Worm (Caenorhabditis elegans) whole organism, late embryonic: ENCODE results near the gene ZK1086.2.

ENCODE experiments used
- F13H6.1 ChIP-seq: sonication (generic microtip); optimal IDR thresholded peaks from 2 replicates; lab custom pipeline; 2016; ENCODE audit warnings: missing genetic modification characterization, missing compliant biosample characterization
- ceh-14 ChIP-seq: sonication (generic microtip); optimal IDR thresholded peaks from 2 replicates; lab custom pipeline; 2016; ENCODE audit warnings: missing genotype, missing genetic modification characterization, missing compliant biosample characterization
- ceh-18 ChIP-seq: sonication (generic microtip); optimal IDR thresholded peaks from 2 replicates; lab custom pipeline; 2016; ENCODE audit warnings: missing genetic modification characterization, missing compliant biosample characterization
- ceh-34 ChIP-seq: sonication (generic microtip); optimal IDR thresholded peaks from 2 replicates; lab custom pipeline; 2016; ENCODE audit warnings: mild to moderate bottlenecking, missing genetic modification characterization, missing compliant biosample characterization
- ceh-9 ChIP-seq: sonication (generic microtip); optimal IDR thresholded peaks from 2 replicates; lab custom pipeline; 2016; ENCODE audit warnings: mild to moderate bottlenecking, missing genetic modification characterization, inconsistent platforms, missing compliant biosample characterization
- ets-4 ChIP-seq: sonication (generic microtip); optimal IDR thresholded peaks from 2 replicates; lab custom pipeline; 2016; ENCODE audit warnings: missing genetic modification characterization, missing compliant biosample characterization
- hlh-13 ChIP-seq: fragments of 200-800 bp; sonication (Bioruptor generic); optimal IDR thresholded peaks from 2 replicates; lab custom pipeline; 2018; ENCODE audit warnings: mild to moderate bottlenecking, missing genetic modification characterization, missing compliant biosample characterization
- hlh-8 ChIP-seq: sonication (generic microtip); optimal IDR thresholded peaks from 2 replicates; lab custom pipeline; 2016; ENCODE audit warnings: missing genotype, missing genetic modification characterization, missing compliant biosample characterization
- madf-2 ChIP-seq: sonication (generic microtip); optimal IDR thresholded peaks from 2 replicates; lab custom pipeline; 2017; ENCODE audit warnings: missing genetic modification characterization, missing compliant biosample characterization
- nfya-1 ChIP-seq: sonication (generic microtip); optimal IDR thresholded peaks from 2 replicates; lab custom pipeline; 2017; ENCODE audit warnings: missing genetic modification characterization, mild to moderate bottlenecking, missing compliant biosample characterization, antibody characterized with exemption, moderate library complexity
- npax-4 ChIP-seq: sonication (generic microtip); optimal IDR thresholded peaks from 2 replicates; lab custom pipeline; 2016; ENCODE audit warnings: missing genetic modification characterization, missing compliant biosample characterization
- pax-1 ChIP-seq: fragments of 150-350 bp; optimal IDR thresholded peaks from 2 replicates; lab custom pipeline; 2014; ENCODE audit warnings: missing biosample characterization, missing genetic modification characterization
- pha-2 ChIP-seq: sonication (generic microtip); optimal IDR thresholded peaks from 2 replicates; lab custom pipeline; 2017; ENCODE audit warnings: mild to moderate bottlenecking, missing genetic modification characterization, missing compliant biosample characterization
- pha-4 ChIP-seq: fragments of 150-350 bp; optimal IDR thresholded peaks from 2 replicates; lab custom pipeline; 2018; ENCODE audit warnings: missing biosample characterization, missing genetic modification reagents, missing genetic modification characterization
- sox-2 ChIP-seq: fragments of 200-800 bp; sonication (Bioruptor generic); IDR thresholded peaks from 2 replicates; pipeline ENCODE4 v1.3.6; 2022; ENCODE audit warnings: missing genetic modification reagents, missing genetic modification characterization, missing compliant biosample characterization
- ttx-3 ChIP-seq: sonication (generic microtip); optimal IDR thresholded peaks from 2 replicates; lab custom pipeline; 2016; ENCODE audit warnings: missing genetic modification reagents, missing genetic modification characterization, missing compliant biosample characterization
- ztf-16 ChIP-seq: sonication (generic microtip); optimal IDR thresholded peaks from 2 replicates; lab custom pipeline; 2017; ENCODE audit warnings: missing genetic modification characterization, missing compliant biosample characterization

Gene ZK1086.2

ce11 chrX:13745558-13745957, 47.9 kb downstream of the ZK1086.2 start:
- TF ChIP-seq ceh-9 (tag; lab: Kevin White, UChicago), result no peak
- TF ChIP-seq ttx-3 (tag; lab: Kevin White, UChicago), result no peak
- TF ChIP-seq pha-2 (tag; lab: Kevin White, UChicago), result no peak
- no peak for TF ChIP-seq hlh-13 (GFP tag; lab: Kevin White, UChicago)
- no peak for TF ChIP-seq hlh-8 (tag; lab: Kevin White, UChicago)

- TF ChIP-seq ceh-18, result peak; percentile 50
- no peak for TF ChIP-seq ceh-14 (tag; lab: Kevin White, UChicago)
- TF ChIP-seq pha-4, result no peak
Measured at ce11 chrX:13744543-13745113, 48.8 kb downstream of the ZK1086.2 start.

- TF ChIP-seq F13H6.1 (tag; lab: Kevin White, UChicago), result no peak
- TF ChIP-seq sox-2 (GFP tag; lab: Robert Waterston, UW), result no peak
- no peak for TF ChIP-seq ztf-16 (tag; lab: Kevin White, UChicago)
- TF ChIP-seq hlh-8 (tag; lab: Kevin White, UChicago), result no peak
- TF ChIP-seq madf-2 (tag; lab: Kevin White, UChicago), result no peak
- TF ChIP-seq pax-1, result no peak
- no peak for TF ChIP-seq ets-4 (tag; lab: Kevin White, UChicago)
- no peak for TF ChIP-seq npax-4
- TF ChIP-seq nfya-1 (tag; lab: Kevin White, UChicago), result no peak
- TF ChIP-seq ceh-34 (tag; lab: Kevin White, UChicago), result no peak
Measured at ce11 chrX:13743371-13743770, 50.1 kb downstream of the ZK1086.2 start.
